Fruit fly (Drosophila melanogaster) whole organism, embryonic: ENCODE data around the gene SIDL.
A peak's percentile ranks its signal among the peaks of the same experiment; 100 is the strongest.

Source experiments
- Aef1 ChIP-seq: fragments of 200-800 bp; sonication (Bioruptor generic); IDR thresholded peaks from 3 replicates; pipeline ENCODE4 v1.3.6; 2022; ENCODE audit warnings: missing biosample characterization, missing genetic modification characterization
- Blimp-1 ChIP-seq: fragments of 200-800 bp; sonication (Bioruptor generic); optimal IDR thresholded peaks from 3 replicates; lab custom pipeline; 2018; ENCODE audit warnings: missing biosample characterization, missing genetic modification characterization, mild to moderate bottlenecking, moderate library complexity, missing genetic modification reagents
- Bteb2 ChIP-seq: fragments of 200-800 bp; sonication (Bioruptor generic); optimal IDR thresholded peaks from 2 replicates; lab custom pipeline; 2016; ENCODE audit warnings: missing biosample characterization, missing genetic modification characterization
- CG17328 ChIP-seq: fragments of 200-800 bp; sonication (Bioruptor generic); IDR thresholded peaks from 2 replicates; pipeline ENCODE4 v1.3.6; 2022; ENCODE audit warnings: missing biosample characterization, missing genetic modification characterization
- CG17385 ChIP-seq: fragments of 200-800 bp; sonication (Bioruptor generic); optimal IDR thresholded peaks from 3 replicates; lab custom pipeline; 2018; ENCODE audit warnings: missing biosample characterization, mild to moderate bottlenecking, missing genetic modification characterization
- CG17612 ChIP-seq: fragments of 200-800 bp; sonication (Bioruptor generic); IDR thresholded peaks from 2 replicates; pipeline ENCODE4 v1.3.6; 2022; ENCODE audit warnings: missing biosample characterization, missing genetic modification characterization
- CG2712 ChIP-seq: fragments of 200-800 bp; optimal IDR thresholded peaks from 3 replicates; lab custom pipeline; 2019; ENCODE audit warnings: missing biosample characterization, mild to moderate bottlenecking, missing genetic modification characterization, moderate library complexity
- CG30020 ChIP-seq: fragments of 200-800 bp; optimal IDR thresholded peaks from 2 replicates; lab custom pipeline; 2019; ENCODE audit warnings: missing biosample characterization, mild to moderate bottlenecking, missing genetic modification characterization, moderate library complexity
- CG3163 ChIP-seq: fragments of 200-800 bp; sonication (Bioruptor generic); optimal IDR thresholded peaks from 3 replicates; lab custom pipeline; 2016; ENCODE audit warnings: missing biosample characterization, missing genetic modification characterization
- CG33557 ChIP-seq: fragments of 200-800 bp; sonication (Bioruptor generic); optimal IDR thresholded peaks from 2 replicates; lab custom pipeline; 2019; ENCODE audit warnings: missing biosample characterization, mild to moderate bottlenecking, missing genetic modification characterization, moderate library complexity
- CG4707 ChIP-seq: fragments of 200-800 bp; sonication (Bioruptor generic); optimal IDR thresholded peaks from 2 replicates; lab custom pipeline; 2018; ENCODE audit warnings: missing biosample characterization, mild to moderate bottlenecking, missing genetic modification characterization, moderate library complexity
- CG6175 ChIP-seq: fragments of 200-800 bp; sonication (Bioruptor generic); IDR thresholded peaks from 3 replicates; pipeline ENCODE4 v1.3.6; 2022; ENCODE audit warnings: missing biosample characterization, missing genetic modification characterization
- CG6765 ChIP-seq: fragments of 200-800 bp; sonication (Bioruptor generic); optimal IDR thresholded peaks from 3 replicates; lab custom pipeline; 2017; ENCODE audit warnings: missing biosample characterization, mild to moderate bottlenecking, missing genetic modification characterization
- CG6813 ChIP-seq: fragments of 200-800 bp; sonication (Bioruptor generic); optimal IDR thresholded peaks from 2 replicates; lab custom pipeline; 2017; ENCODE audit warnings: missing biosample characterization, missing genetic modification characterization, mild to moderate bottlenecking, moderate library complexity, missing genetic modification reagents
- CG7839 ChIP-seq: fragments of 200-800 bp; sonication (Bioruptor generic); optimal IDR thresholded peaks from 3 replicates; lab custom pipeline; 2018; ENCODE audit warnings: missing biosample characterization, mild to moderate bottlenecking, missing genetic modification characterization, moderate library complexity
- CG8281 ChIP-seq: fragments of 200-800 bp; sonication (Bioruptor generic); optimal IDR thresholded peaks from 2 replicates; lab custom pipeline; 2018; ENCODE audit warnings: missing biosample characterization, mild to moderate bottlenecking, missing genetic modification characterization, moderate library complexity
- CG9437 ChIP-seq: fragments of 200-800 bp; sonication (Bioruptor generic); optimal IDR thresholded peaks from 2 replicates; lab custom pipeline; 2018; ENCODE audit warnings: missing biosample characterization, mild to moderate bottlenecking, missing genetic modification characterization
- Chrac-16 ChIP-seq: fragments of 200-800 bp; sonication (Bioruptor generic); optimal IDR thresholded peaks from 3 replicates; lab custom pipeline; 2016; ENCODE audit warnings: missing biosample characterization, missing genetic modification characterization
- D19A ChIP-seq: fragments of 200-800 bp; optimal IDR thresholded peaks from 3 replicates; lab custom pipeline; 2019; ENCODE audit warnings: missing biosample characterization, mild to moderate bottlenecking, missing genetic modification characterization, moderate library complexity
- Dip3 ChIP-seq: fragments of 200-800 bp; sonication (Bioruptor generic); optimal IDR thresholded peaks from 3 replicates; lab custom pipeline; 2016; ENCODE audit warnings: missing biosample characterization, missing genetic modification characterization
- Dll ChIP-seq: fragments of 200-800 bp; sonication (Bioruptor generic); IDR thresholded peaks from 4 replicates; pipeline ENCODE4 v1.3.6; 2022; ENCODE audit warnings: missing biosample characterization, missing genetic modification characterization; ENCODE audit not compliant: partially characterized antibody
- Dref ChIP-seq: fragments of 200-800 bp; sonication (Bioruptor generic); IDR thresholded peaks from 2 replicates; pipeline ENCODE4 v1.3.6; 2022; ENCODE audit warnings: missing biosample characterization, missing genetic modification characterization
- HLH54F ChIP-seq: fragments of 200-800 bp; sonication (Bioruptor generic); optimal IDR thresholded peaks from 3 replicates; lab custom pipeline; 2016; ENCODE audit warnings: missing biosample characterization, missing genetic modification characterization
- Hmr ChIP-seq: fragments of 200-800 bp; sonication (Bioruptor generic); optimal IDR thresholded peaks from 3 replicates; lab custom pipeline; 2017; ENCODE audit warnings: mild to moderate bottlenecking, missing biosample characterization, missing genetic modification reagents, missing genetic modification characterization
- Hmx ChIP-seq: fragments of 200-800 bp; sonication (Bioruptor generic); optimal IDR thresholded peaks from 2 replicates; lab custom pipeline; 2016; ENCODE audit warnings: missing biosample characterization, missing genetic modification characterization
- Kr ChIP-seq: fragments of 200-800 bp; sonication (Bioruptor generic); optimal IDR thresholded peaks from 2 replicates; lab custom pipeline; 2017; ENCODE audit warnings: missing biosample characterization, mild to moderate bottlenecking, missing genetic modification characterization
- MBD-R2 ChIP-seq: fragments of 200-800 bp; sonication (Bioruptor generic); IDR thresholded peaks from 2 replicates; pipeline ENCODE4 v1.3.6; 2022; ENCODE audit warnings: missing biosample characterization, missing genetic modification characterization
- Myb ChIP-seq: fragments of 200-800 bp; sonication (Bioruptor generic); optimal IDR thresholded peaks from 2 replicates; lab custom pipeline; 2016; ENCODE audit warnings: missing biosample characterization, missing genetic modification characterization
- amos ChIP-seq: fragments of 200-800 bp; sonication (Bioruptor generic); IDR thresholded peaks from 2 replicates; pipeline ENCODE4 v1.3.6; 2022; ENCODE audit warnings: missing biosample characterization, missing genetic modification characterization; ENCODE audit not compliant: partially characterized antibody
- ara ChIP-seq: fragments of 200-800 bp; sonication (Bioruptor generic); IDR thresholded peaks from 2 replicates; pipeline ENCODE4 v1.3.6; 2022; ENCODE audit warnings: missing biosample characterization, missing genetic modification characterization
- ase ChIP-seq: fragments of 200-800 bp; sonication (Bioruptor generic); IDR thresholded peaks from 3 replicates; pipeline ENCODE4 v1.3.6; 2022; ENCODE audit warnings: missing biosample characterization, missing genetic modification characterization
- chm ChIP-seq: fragments of 200-800 bp; sonication (Bioruptor generic); IDR thresholded peaks from 2 replicates; pipeline ENCODE4 v1.3.6; 2022; ENCODE audit warnings: missing biosample characterization, missing genetic modification characterization
- crp ChIP-seq, 2 experiments: fragments of 200-800 bp; sonication (Bioruptor generic); optimal IDR thresholded peaks; 2 replicates in 1 of 2; 3 replicates in 1 of 2; lab custom pipeline; 2017; ENCODE audit warnings: missing biosample characterization in 2 of 2, missing genetic modification characterization in 2 of 2, mild to moderate bottlenecking in 1 of 2, moderate library complexity in 1 of 2
- dmrt11E ChIP-seq: fragments of 200-800 bp; sonication (Bioruptor generic); optimal IDR thresholded peaks from 3 replicates; lab custom pipeline; 2018; ENCODE audit warnings: missing biosample characterization, mild to moderate bottlenecking, missing genetic modification characterization, moderate library complexity
- eyg ChIP-seq: fragments of 200-800 bp; sonication (Bioruptor generic); optimal IDR thresholded peaks from 3 replicates; lab custom pipeline; 2016; ENCODE audit warnings: missing biosample characterization, missing genetic modification characterization
- gsb-n ChIP-seq: fragments of 200-800 bp; sonication (Bioruptor generic); optimal IDR thresholded peaks from 3 replicates; lab custom pipeline; 2018; ENCODE audit warnings: missing biosample characterization, mild to moderate bottlenecking, missing genetic modification characterization
- ham ChIP-seq: fragments of 200-800 bp; sonication (Bioruptor generic); IDR thresholded peaks from 2 replicates; pipeline ENCODE4 v1.3.6; 2022; ENCODE audit warnings: missing biosample characterization, missing genetic modification characterization
- hkb ChIP-seq, 2 experiments: fragments of 200-800 bp in 1 of 2; fragments of >200 bp in 1 of 2; sonication (Bioruptor generic) in 1 of 2; IDR thresholded peaks in 1 of 2; optimal IDR thresholded peaks in 1 of 2; 2 replicates each; pipeline versions ENCODE4 v1.3.6 to Lab custom; 2017 to 2022; ENCODE audit warnings: missing biosample characterization in 1 of 2, missing genetic modification characterization in 1 of 2
- jigr1 ChIP-seq: fragments of 200-800 bp; sonication (Bioruptor generic); IDR thresholded peaks from 3 replicates; pipeline ENCODE4 v1.3.6; 2022; ENCODE audit warnings: missing biosample characterization, missing genetic modification characterization
- org-1 ChIP-seq: fragments of 200-800 bp; sonication (Bioruptor generic); optimal IDR thresholded peaks from 2 replicates; lab custom pipeline; 2017; ENCODE audit warnings: missing biosample characterization, missing genetic modification characterization
- pb ChIP-seq: fragments of 200-800 bp; sonication (Bioruptor generic); optimal IDR thresholded peaks from 3 replicates; lab custom pipeline; 2016; ENCODE audit warnings: missing biosample characterization, missing genetic modification characterization
- pum ChIP-seq: fragments of 200-800 bp; sonication (Bioruptor generic); optimal IDR thresholded peaks from 2 replicates; lab custom pipeline; 2016; ENCODE audit warnings: missing biosample characterization, missing genetic modification characterization
- sc ChIP-seq, 3 experiments: fragments of >200 bp in 2 of 3; fragments of 200-800 bp in 1 of 3; sonication (Bioruptor generic) in 1 of 3; optimal IDR thresholded peaks; 2 replicates in 2 of 3; 3 replicates in 1 of 3; lab custom pipeline; 2017; ENCODE audit warnings: mild to moderate bottlenecking in 1 of 3, missing biosample characterization in 1 of 3, missing genetic modification characterization in 1 of 3, missing genetic modification reagents in 1 of 3
- shn ChIP-seq: fragments of 200-800 bp; sonication (Bioruptor generic); optimal IDR thresholded peaks from 3 replicates; lab custom pipeline; 2016; ENCODE audit warnings: missing biosample characterization, missing genetic modification characterization
- ssp ChIP-seq: fragments of 200-800 bp; sonication (Bioruptor generic); IDR thresholded peaks from 2 replicates; pipeline ENCODE4 v1.3.6; 2022; ENCODE audit warnings: missing biosample characterization, missing genetic modification characterization
- tll ChIP-seq, 2 experiments: fragments of 200-800 bp in 1 of 2; fragments of >200 bp in 1 of 2; sonication (Bioruptor generic) in 1 of 2; optimal IDR thresholded peaks; 2 replicates each; lab custom pipeline; 2017 to 2019; ENCODE audit warnings: missing biosample characterization in 2 of 2, missing genetic modification characterization in 2 of 2, mild to moderate bottlenecking in 1 of 2, moderate library complexity in 1 of 2
- tx ChIP-seq: fragments of 200-800 bp; sonication (Bioruptor generic); optimal IDR thresholded peaks from 2 replicates; lab custom pipeline; 2016; ENCODE audit warnings: missing biosample characterization, missing genetic modification characterization

SIDL gene

DNA sequence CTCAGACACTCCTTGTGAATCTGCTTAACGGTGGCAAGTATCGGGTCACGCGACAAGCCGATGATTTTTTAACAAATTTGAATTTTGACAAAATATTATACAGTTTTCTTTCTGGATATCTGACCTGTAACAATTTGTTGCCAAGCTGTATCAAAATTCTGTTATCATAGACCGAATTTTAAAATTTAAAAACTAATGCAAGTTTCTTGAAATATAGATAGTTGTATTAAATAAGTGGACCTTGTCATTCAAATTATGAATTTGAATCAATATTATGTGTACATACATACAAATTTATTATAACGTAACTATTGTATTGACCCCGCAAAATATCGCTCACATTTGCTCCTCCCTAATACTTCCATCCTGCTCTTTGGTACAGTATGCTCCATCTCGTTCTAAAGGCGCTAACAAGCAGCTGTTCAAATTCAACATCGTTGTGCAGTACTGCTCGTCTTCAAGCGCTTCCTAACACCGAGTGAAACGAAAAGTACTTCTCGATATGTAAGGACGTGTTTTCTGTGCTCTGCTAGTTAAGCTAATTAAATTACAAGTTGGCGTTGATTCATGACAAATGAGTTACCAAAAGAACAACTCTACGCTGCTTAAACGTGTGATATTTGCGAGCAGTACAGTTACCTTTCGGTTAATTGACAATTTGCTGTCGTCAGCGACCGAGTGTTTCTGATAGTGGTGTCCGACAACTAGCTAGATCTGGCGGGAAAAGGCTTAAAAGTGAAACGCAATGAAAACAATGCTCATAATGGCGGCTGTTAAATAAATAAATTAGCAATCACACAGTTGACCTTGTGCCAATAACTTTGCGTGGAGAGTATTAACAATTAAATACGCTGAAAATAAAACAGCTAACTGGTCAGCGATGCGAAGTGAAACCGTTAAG is 22.3 kb downstream of the SIDL start, which contains the start of the genes Kpc1 and CG42542 (continued):
- TF ChIP-seq CG4707 (GFP tag; lab: Kevin White, UChicago) = peak; percentile 50
- TF ChIP-seq tll (GFP tag; optimal IDR thresholded peaks at IDR 0.05; lab: Kevin White, UChicago) = peak in 1 of 2 experiments; percentile 86
- TF ChIP-seq CG17385 = peak; percentile 23
- no peak for TF ChIP-seq CG8281 (tag; lab: Kevin White, UChicago)
- peak; percentile 13 for TF ChIP-seq CG6765 (GFP tag; lab: Kevin White, UChicago)
- peak; percentile 61 for TF ChIP-seq Hmx (GFP tag; lab: Kevin White, UChicago)
- TF ChIP-seq pum (GFP tag; lab: Kevin White, UChicago) = peak; percentile 50
- TF ChIP-seq pb (GFP tag; lab: Kevin White, UChicago) = peak; percentile 64
- TF ChIP-seq HLH54F (GFP tag; lab: Kevin White, UChicago) = peak; percentile 83
- peak; percentile 11 for TF ChIP-seq Kr (GFP tag; lab: Kevin White, UChicago)
- peak; percentile 9 for TF ChIP-seq org-1 (GFP tag; lab: Kevin White, UChicago)
- TF ChIP-seq eyg (GFP tag; lab: Kevin White, UChicago) = peak; percentile 24
- TF ChIP-seq sc (optimal IDR thresholded peaks at IDR 0.05; lab: Kevin White, UChicago) = no peak
- TF ChIP-seq sc (GFP tag; optimal IDR thresholded peaks at IDR 0.05; lab: Kevin White, UChicago) = peak; percentile 53
- TF ChIP-seq Dref (GFP tag; lab: Robert Waterston, UW) = peak; percentile 46
- peak; percentile 60 for TF ChIP-seq tx (GFP tag; lab: Kevin White, UChicago)
- TF ChIP-seq ssp (GFP tag; lab: Robert Waterston, UW) = no peak
- peak; percentile 58; the same call in 1 of the 2 replicates for TF ChIP-seq ara (GFP tag; lab: Robert Waterston, UW)
- peak; percentile 70 for TF ChIP-seq shn (GFP tag; lab: Kevin White, UChicago)
- peak; percentile 66 for TF ChIP-seq ase (GFP tag; lab: Robert Waterston, UW)
- peak; percentile 80 for TF ChIP-seq Myb
- TF ChIP-seq amos (GFP tag; lab: Robert Waterston, UW) = peak; percentile 89
- TF ChIP-seq CG30020 = peak; percentile 54
- peak; percentile 75 for TF ChIP-seq dmrt11E
- TF ChIP-seq CG9437 = peak; percentile 91
- peak; percentile 73 for TF ChIP-seq Dip3 (GFP tag; lab: Kevin White, UChicago)
- TF ChIP-seq jigr1 = peak; percentile 52; the same call in 1 of the 3 replicates
- TF ChIP-seq CG6175 (GFP tag; lab: Robert Waterston, UW) = peak; percentile 63; the same call in 1 of the 3 replicates
- no peak for TF ChIP-seq CG7839 (tag; lab: Kevin White, UChicago)
- no peak for TF ChIP-seq CG17612 (GFP tag; lab: Robert Waterston, UW)
- TF ChIP-seq Chrac-16 = peak; percentile 67
- TF ChIP-seq hkb (optimal IDR thresholded peaks at IDR 0.05; lab: Kevin White, UChicago) = peak; percentile 35
- 0 out of 2 replicates have a peak, but pooled peaks have one; percentile 20 for TF ChIP-seq hkb (GFP tag; IDR thresholded peaks at IDR 0.05; lab: Robert Waterston, UW)
- peak; percentile 19 for TF ChIP-seq CG6813 (GFP tag; lab: Kevin White, UChicago)
- TF ChIP-seq chm (GFP tag; lab: Robert Waterston, UW) = peak; percentile 64; the same call in 1 of the 2 replicates
- peak; percentile 90 for TF ChIP-seq Blimp-1 (GFP tag; lab: Kevin White, UChicago)
- TF ChIP-seq CG3163 (GFP tag; lab: Kevin White, UChicago) = peak; percentile 54
- TF ChIP-seq Aef1 (GFP tag; lab: Robert Waterston, UW) = no peak
- peak; percentile 4 for TF ChIP-seq gsb-n (tag; lab: Kevin White, UChicago)
- peak; percentile 83 for TF ChIP-seq MBD-R2 (GFP tag; lab: Robert Waterston, UW)
- TF ChIP-seq Dll = peak; percentile 96
- TF ChIP-seq Hmr (GFP tag; lab: Kevin White, UChicago) = peak; percentile 82
- peak; percentile 31 for TF ChIP-seq CG2712 (tag; lab: Kevin White, UChicago)
- TF ChIP-seq crp (GFP tag; optimal IDR thresholded peaks at IDR 0.05; lab: Kevin White, UChicago) = peak; percentile 63 to 90
- no peak for TF ChIP-seq D19A (tag; lab: Kevin White, UChicago)
- peak; percentile 71 for TF ChIP-seq Bteb2 (GFP tag; lab: Kevin White, UChicago)
- peak; percentile 19; the same call in 1 of the 2 replicates for TF ChIP-seq CG17328 (GFP tag; lab: Robert Waterston, UW)
- peak; percentile 57 for TF ChIP-seq CG33557 (GFP tag; lab: Kevin White, UChicago)
- no peak for TF ChIP-seq ham (GFP tag; lab: Robert Waterston, UW)
